Worm (Caenorhabditis elegans) whole organism, young adult: ENCODE results near the gene Y60C6A.2.

Experiments
- aptf-3 ChIP-seq: fragments of 200-800 bp; sonication (Bioruptor generic); IDR thresholded peaks from 2 replicates; pipeline ENCODE4 v1.3.6; 2022; ENCODE audit warnings: missing genetic modification characterization, missing compliant biosample characterization
- attf-5 ChIP-seq: fragments of 200-800 bp; sonication (Bioruptor generic); optimal IDR thresholded peaks from 2 replicates; lab custom pipeline; 2018; ENCODE audit warnings: mild to moderate bottlenecking, missing genetic modification characterization, missing compliant biosample characterization
- ceh-27 ChIP-seq: fragments of 200-800 bp; sonication (Bioruptor generic); optimal IDR thresholded peaks from 2 replicates; lab custom pipeline; 2018; ENCODE audit warnings: mild to moderate bottlenecking, missing genetic modification characterization, moderate library complexity, missing compliant biosample characterization
- ceh-58 ChIP-seq: fragments of 200-800 bp; sonication (Bioruptor generic); IDR thresholded peaks from 2 replicates; pipeline ENCODE4 v1.3.6; 2022; ENCODE audit warnings: missing genetic modification characterization, missing compliant biosample characterization
- madf-3 ChIP-seq: fragments of 200-800 bp; sonication (Bioruptor generic); IDR thresholded peaks from 2 replicates; pipeline ENCODE4 v1.3.6; 2022; ENCODE audit warnings: missing genetic modification reagents, missing genetic modification characterization, missing compliant biosample characterization
- mxl-1 ChIP-seq: sonication (generic microtip); optimal IDR thresholded peaks from 2 replicates; lab custom pipeline; 2016; ENCODE audit warnings: missing genetic modification characterization, missing compliant biosample characterization
- nfya-1 ChIP-seq: sonication (generic microtip); optimal IDR thresholded peaks from 2 replicates; lab custom pipeline; 2017; ENCODE audit warnings: antibody characterized with exemption, missing compliant biosample characterization, missing genetic modification characterization, borderline replicate concordance; ENCODE audit not compliant: insufficient read depth
- snpc-4 ChIP-seq, 5 experiments: fragments of 150-350 bp in 1 of 5; sonication (generic microtip) in 4 of 5; optimal IDR thresholded peaks; 2 replicates each; lab custom pipeline; 2014 to 2018; ENCODE audit warnings: missing genetic modification characterization in 5 of 5, missing biosample characterization in 3 of 5, antibody characterized with exemption in 2 of 5, mild to moderate bottlenecking in 2 of 5, missing compliant biosample characterization in 2 of 5, missing genotype in 2 of 5, moderate library complexity in 2 of 5, missing genetic modification reagents in 1 of 5
- tbx-9 ChIP-seq: sonication (generic microtip); optimal IDR thresholded peaks from 2 replicates; lab custom pipeline; 2016; ENCODE audit warnings: borderline replicate concordance, missing genetic modification characterization, inconsistent platforms, missing compliant biosample characterization
- ztf-3 ChIP-seq: fragments of 200-800 bp; sonication (Bioruptor generic); optimal IDR thresholded peaks from 2 replicates; lab custom pipeline; 2018; ENCODE audit warnings: mild to moderate bottlenecking, missing genetic modification characterization, missing compliant biosample characterization

- no peak for TF ChIP-seq ceh-58
- no peak for TF ChIP-seq mxl-1 (tag; lab: Kevin White, UChicago)
- no peak for TF ChIP-seq snpc-4 (GFP tag; optimal IDR thresholded peaks at IDR 0.05; lab: Kevin White, UChicago)
- TF ChIP-seq snpc-4 (tag; optimal IDR thresholded peaks at IDR 0.05; lab: Kevin White, UChicago) = no peak
- TF ChIP-seq nfya-1 (tag; lab: Kevin White, UChicago) = no peak
- TF ChIP-seq madf-3 (GFP tag; lab: Robert Waterston, UW) = no peak
- TF ChIP-seq tbx-9 (tag; lab: Kevin White, UChicago) = no peak
- TF ChIP-seq ztf-3 (GFP tag; lab: Kevin White, UChicago) = no peak
- TF ChIP-seq attf-5 (GFP tag; lab: Kevin White, UChicago) = no peak
- TF ChIP-seq ceh-27 (GFP tag; lab: Kevin White, UChicago) = no peak
- no peak for TF ChIP-seq aptf-3
These were observed 30.5 kb downstream of the Y60C6A.2 start for ce11 chrV:4754684-4755211.
